Worm (Caenorhabditis elegans) whole organism, L3 larva: ENCODE results near the gene C39D10.5.

Source experiments
- ama-1 ChIP-seq: fragments of 150-350 bp; optimal IDR thresholded peaks from 2 replicates; lab custom pipeline; 2018
- fos-1 ChIP-seq: fragments of 150-350 bp; optimal IDR thresholded peaks from 2 replicates; lab custom pipeline; 2014; ENCODE audit warnings: missing biosample characterization, missing genetic modification characterization
- jun-1 ChIP-seq: fragments of 150-350 bp; optimal IDR thresholded peaks from 2 replicates; lab custom pipeline; 2014; ENCODE audit warnings: missing biosample characterization, missing genetic modification reagents, missing genetic modification characterization
- mdl-1 ChIP-seq: fragments of 150-350 bp; optimal IDR thresholded peaks from 2 replicates; lab custom pipeline; 2014; ENCODE audit warnings: missing biosample characterization, missing genetic modification characterization
- nhr-12 ChIP-seq: fragments of 150-350 bp; optimal IDR thresholded peaks from 2 replicates; lab custom pipeline; 2014; ENCODE audit warnings: missing biosample characterization, missing genetic modification characterization
- nhr-237 ChIP-seq: fragments of 150-350 bp; optimal IDR thresholded peaks from 2 replicates; lab custom pipeline; 2014; ENCODE audit warnings: missing biosample characterization, missing genetic modification characterization
- tbx-2 ChIP-seq: sonication (generic microtip); optimal IDR thresholded peaks from 2 replicates; lab custom pipeline; 2016; ENCODE audit warnings: mild to moderate bottlenecking, missing genetic modification characterization, missing compliant biosample characterization
- zag-1 ChIP-seq: fragments of 150-350 bp; optimal IDR thresholded peaks from 2 replicates; lab custom pipeline; 2014; ENCODE audit warnings: missing biosample characterization, missing genetic modification characterization

- TF ChIP-seq fos-1 (tag; lab: Kevin White, UChicago) (no peak), jun-1 (tag; lab: Kevin White, UChicago) (no peak), ama-1 (lab: Kevin White, UChicago) (no peak), tbx-2 (tag; lab: Kevin White, UChicago) (no peak), nhr-12 (no peak), zag-1 (tag; lab: Kevin White, UChicago) (no peak), mdl-1 (tag; lab: Kevin White, UChicago) (no peak), nhr-237 (tag; lab: Kevin White, UChicago) (no peak)
Measured at ce11 chrX:7921130-7921529, 28.9 kb upstream of the C39D10.5 start.
